Worm (Caenorhabditis elegans) whole organism, L1 larva: Measurements from ENCODE around the gene srd-44.
"Not testable (repeated sequence)": the region's sequence is repeated elsewhere in the genome, so short reads cannot be mapped to it uniquely, and the experiment has no call there.

Experiments used
- C04F5.9 ChIP-seq: sonication (generic microtip); optimal IDR thresholded peaks from 2 replicates; lab custom pipeline; 2016; ENCODE audit warnings: missing genetic modification characterization, missing compliant biosample characterization
- C16A3.4 ChIP-seq: fragments of 150-350 bp; optimal IDR thresholded peaks from 2 replicates; lab custom pipeline; 2014; ENCODE audit warnings: missing biosample characterization, missing genetic modification characterization
- ceh-8 ChIP-seq: fragments of 200-800 bp; sonication (Bioruptor generic); optimal IDR thresholded peaks from 2 replicates; lab custom pipeline; 2018; ENCODE audit warnings: mild to moderate bottlenecking, missing genetic modification characterization, moderate library complexity, missing compliant biosample characterization
- ceh-82 ChIP-seq, 3 experiments: fragments of 150-350 bp in 1 of 3; sonication (generic microtip) in 2 of 3; optimal IDR thresholded peaks; 2 replicates each; lab custom pipeline; 2014 to 2017; ENCODE audit warnings: missing biosample characterization in 3 of 3, missing genetic modification characterization in 3 of 3
- dpl-1 ChIP-seq, 3 experiments: fragments of 150-350 bp in 2 of 3; sonication (generic microtip) in 1 of 3; optimal IDR thresholded peaks; 2 replicates each; lab custom pipeline; 2014 to 2017; ENCODE audit warnings: missing biosample characterization in 3 of 3, missing genetic modification characterization in 3 of 3, missing genetic modification reagents in 3 of 3
- efl-3 ChIP-seq: fragments of 200-800 bp; sonication (Bioruptor generic); optimal IDR thresholded peaks from 2 replicates; lab custom pipeline; 2018; ENCODE audit warnings: mild to moderate bottlenecking, missing genetic modification characterization, missing compliant biosample characterization
- egl-13 ChIP-seq: sonication (generic microtip); optimal IDR thresholded peaks from 2 replicates; lab custom pipeline; 2016; ENCODE audit warnings: missing genotype, missing genetic modification reagents, missing genetic modification characterization, missing compliant biosample characterization
- egl-27 ChIP-seq, 2 experiments: fragments of 150-350 bp in 1 of 2; sonication (generic microtip); optimal IDR thresholded peaks; 3 replicates each; lab custom pipeline; 2017 to 2018; ENCODE audit warnings: missing biosample characterization in 2 of 2, missing genetic modification characterization in 2 of 2, missing genetic modification reagents in 2 of 2
- elt-2 ChIP-seq: sonication (generic microtip); optimal IDR thresholded peaks from 2 replicates; lab custom pipeline; 2016; ENCODE audit warnings: missing genetic modification characterization, mild to moderate bottlenecking, inconsistent platforms, missing compliant biosample characterization, missing genetic modification reagents
- elt-3 ChIP-seq, 6 experiments: fragments of 150-350 bp in 1 of 6; sonication (generic microtip); optimal IDR thresholded peaks; 2 replicates each; lab custom pipeline; 2017 to 2018; ENCODE audit warnings: missing biosample characterization in 6 of 6, missing genetic modification characterization in 6 of 6, inconsistent platforms in 1 of 6
- fkh-10 ChIP-seq: sonication (generic microtip); optimal IDR thresholded peaks from 2 replicates; lab custom pipeline; 2017; ENCODE audit warnings: missing biosample characterization, missing genetic modification reagents, missing genetic modification characterization
- fkh-8 ChIP-seq: sonication (generic microtip); optimal IDR thresholded peaks from 2 replicates; lab custom pipeline; 2016; ENCODE audit warnings: mild to moderate bottlenecking, missing genetic modification characterization, missing compliant biosample characterization
- grh-1 ChIP-seq: fragments of 200-800 bp; sonication (Bioruptor generic); IDR thresholded peaks from 2 replicates; pipeline ENCODE4 v1.3.6; 2022; ENCODE audit warnings: missing genetic modification reagents, missing genetic modification characterization, missing compliant biosample characterization
- hlh-4 ChIP-seq: sonication (generic microtip); optimal IDR thresholded peaks from 2 replicates; lab custom pipeline; 2016; ENCODE audit warnings: mild to moderate bottlenecking, missing genetic modification characterization, missing compliant biosample characterization
- hpl-2 ChIP-seq: fragments of 150-350 bp; optimal IDR thresholded peaks from 2 replicates; lab custom pipeline; 2014; ENCODE audit warnings: missing biosample characterization, missing genetic modification reagents, missing genetic modification characterization
- irx-1 ChIP-seq: sonication (generic microtip); optimal IDR thresholded peaks from 2 replicates; lab custom pipeline; 2016; ENCODE audit warnings: missing genetic modification characterization, missing compliant biosample characterization
- jun-1 ChIP-seq: fragments of 150-350 bp; optimal IDR thresholded peaks from 2 replicates; lab custom pipeline; 2014; ENCODE audit warnings: missing biosample characterization, missing genetic modification reagents, missing genetic modification characterization
- lin-13 ChIP-seq: fragments of 150-350 bp; optimal IDR thresholded peaks from 2 replicates; lab custom pipeline; 2014; ENCODE audit warnings: missing biosample characterization, missing genetic modification reagents, missing genetic modification characterization
- lin-14 ChIP-seq: fragments of 200-800 bp; sonication (Bioruptor generic); optimal IDR thresholded peaks from 2 replicates; lab custom pipeline; 2018; ENCODE audit warnings: mild to moderate bottlenecking, missing genetic modification characterization, moderate library complexity, missing compliant biosample characterization
- lin-15B ChIP-seq: fragments of 150-350 bp; sonication (generic microtip); optimal IDR thresholded peaks from 3 replicates; lab custom pipeline; 2014; ENCODE audit warnings: missing biosample characterization, missing genetic modification characterization
- mdl-1 ChIP-seq, 2 experiments: fragments of 150-350 bp; optimal IDR thresholded peaks; 2 replicates each; lab custom pipeline; 2014 to 2017; ENCODE audit warnings: missing biosample characterization in 2 of 2, missing genetic modification characterization in 2 of 2, inconsistent platforms in 1 of 2
- mep-1 ChIP-seq: fragments of 150-350 bp; optimal IDR thresholded peaks from 2 replicates; lab custom pipeline; 2014; ENCODE audit warnings: missing biosample characterization, missing genetic modification characterization
- nhr-19 ChIP-seq: fragments of 200-800 bp; sonication (Bioruptor generic); conservative IDR thresholded peaks from 2 replicates; pipeline ENCODE4 v1.3.6; 2022; ENCODE audit warnings: missing genetic modification characterization, missing compliant biosample characterization
- nhr-84 ChIP-seq: sonication (generic microtip); optimal IDR thresholded peaks from 2 replicates; lab custom pipeline; 2017; ENCODE audit warnings: missing biosample characterization, missing genetic modification characterization
- nhr-85 ChIP-seq: sonication (generic microtip); peaks from one replicate; lab custom pipeline; 2016; ENCODE audit warnings: missing genetic modification characterization, inconsistent platforms, missing compliant biosample characterization
- pqm-1 ChIP-seq: sonication (generic microtip); optimal IDR thresholded peaks from 3 replicates; lab custom pipeline; 2017; ENCODE audit warnings: missing biosample characterization, missing genetic modification characterization
- skn-1 ChIP-seq: fragments of 150-350 bp; optimal IDR thresholded peaks from 2 replicates; lab custom pipeline; 2014; ENCODE audit warnings: missing biosample characterization, missing genetic modification characterization
- snu-23 ChIP-seq: sonication (generic microtip); optimal IDR thresholded peaks from 2 replicates; lab custom pipeline; 2016; ENCODE audit warnings: missing genetic modification characterization, missing compliant biosample characterization
- sptf-1 ChIP-seq: fragments of 150-350 bp; optimal IDR thresholded peaks from 2 replicates; lab custom pipeline; 2014; ENCODE audit warnings: missing biosample characterization, missing genetic modification characterization
- sup-37 ChIP-seq: fragments of 200-800 bp; sonication (Bioruptor generic); optimal IDR thresholded peaks from 2 replicates; lab custom pipeline; 2018; ENCODE audit warnings: mild to moderate bottlenecking, missing genetic modification characterization, missing compliant biosample characterization
- tbx-2 ChIP-seq: sonication (generic microtip); optimal IDR thresholded peaks from 2 replicates; lab custom pipeline; 2016; ENCODE audit warnings: missing genetic modification characterization, missing compliant biosample characterization
- unc-30 ChIP-seq: sonication (generic microtip); optimal IDR thresholded peaks from 2 replicates; lab custom pipeline; 2017; ENCODE audit warnings: missing biosample characterization, missing genetic modification characterization
- unc-62 ChIP-seq: fragments of 150-350 bp; optimal IDR thresholded peaks from 2 replicates; lab custom pipeline; 2014; ENCODE audit warnings: missing biosample characterization, missing genetic modification reagents, missing genetic modification characterization
- unc-86 ChIP-seq: sonication (generic microtip); optimal IDR thresholded peaks from 2 replicates; lab custom pipeline; 2016; ENCODE audit warnings: missing genetic modification characterization, missing compliant biosample characterization
- zag-1 ChIP-seq: fragments of 150-350 bp; optimal IDR thresholded peaks from 2 replicates; lab custom pipeline; 2014; ENCODE audit warnings: missing biosample characterization, missing genetic modification characterization

The srd-44 gene

ce11 chrX:12298324-12298723 lies 39.9 kb upstream of the srd-44 start, which contains the start of gene W06D11.3:
W06D11.3 (plus strand) TSS chrX:12298683.
- TF ChIP-seq C04F5.9 (tag; lab: Kevin White, UChicago) (no peak), lin-14 (GFP tag; lab: Kevin White, UChicago) (no peak), zag-1 (tag; lab: Kevin White, UChicago) (no peak), nhr-19 (GFP tag; lab: Robert Waterston, UW) (no peak), snu-23 (no peak), lin-13 (GFP tag; lab: Kevin White, UChicago) (no peak), fkh-10 (GFP tag; lab: Kevin White, UChicago) (no peak), fkh-8 (tag; lab: Kevin White, UChicago) (no peak), unc-30 (no peak), elt-2 (tag; lab: Kevin White, UChicago) (no peak), tbx-2 (no peak), sptf-1 (tag; lab: Kevin White, UChicago) (no peak), grh-1 (GFP tag; lab: Robert Waterston, UW) (no peak), sup-37 (GFP tag; lab: Kevin White, UChicago) (no peak), C16A3.4 (no peak), pqm-1 (tag; lab: Kevin White, UChicago) (no peak)
- TF ChIP-seq, all 84 proteins: peak for 0

- TF ChIP-seq nhr-85 (tag; lab: Kevin White, UChicago): peak; percentile 1
- TF ChIP-seq dpl-1 (GFP tag; optimal IDR thresholded peaks at IDR 0.05; lab: Kevin White, UChicago): no peak
Observed at ce11 chrX:12299834-12300233, 38.4 kb upstream of the srd-44 start, which contains the start of gene W06D11.5. W06D11.5 (plus strand) TSS chrX:12300134.

ce11 chrX:12302755-12303154 lies 35.5 kb upstream of the srd-44 start, which contains the start of gene dot-1.3:
dot-1.3 (minus strand) TSS chrX:12302855.
- TF ChIP-seq hpl-2 (GFP tag; lab: Kevin White, UChicago); irx-1; nhr-85 (tag; lab: Kevin White, UChicago): not testable (repeated sequence)

- TF ChIP-seq efl-3 (no peak), elt-3 (tag; optimal IDR thresholded peaks at IDR 0.05; lab: Kevin White, UChicago) (no peak), ceh-8 (GFP tag; lab: Kevin White, UChicago) (no peak), unc-62 (GFP tag; lab: Kevin White, UChicago) (no peak), mep-1 (tag; lab: Kevin White, UChicago) (no peak), hlh-4 (tag; lab: Kevin White, UChicago) (no peak), unc-86 (tag; lab: Kevin White, UChicago) (no peak), ceh-82 (tag; optimal IDR thresholded peaks at IDR 0.05; lab: Kevin White, UChicago) (no peak), pqm-1 (tag; lab: Kevin White, UChicago) (no peak), C16A3.4 (no peak), nhr-84 (tag; lab: Kevin White, UChicago) (no peak), jun-1 (tag; lab: Kevin White, UChicago) (no peak), egl-27 (tag; optimal IDR thresholded peaks at IDR 0.05; lab: Kevin White, UChicago) (no peak), nhr-85 (tag; lab: Kevin White, UChicago) (no peak), mdl-1 (tag; optimal IDR thresholded peaks at IDR 0.05; lab: Kevin White, UChicago) (no peak), lin-15B (tag; lab: Kevin White, UChicago) (no peak), egl-13 (tag; lab: Kevin White, UChicago) (no peak)
Observed at ce11 chrX:12304231-12304630, 34.0 kb upstream of the srd-44 start.

- TF ChIP-seq skn-1 (tag; lab: Kevin White, UChicago): no peak
Observed at ce11 chrX:12306565-12306964, 31.7 kb upstream of the srd-44 start, which contains the start of gene phf-32. phf-32 (plus strand) TSS chrX:12306865.
